Worm (Caenorhabditis elegans) whole organism, midembryonic: ENCODE data around the gene ZK829.3.

Experiments used
- T22C8.4 ChIP-seq: fragments of 200-800 bp; sonication (Bioruptor generic); IDR thresholded peaks from 2 replicates; pipeline ENCODE4 v1.3.6; 2022; ENCODE audit warnings: missing genetic modification characterization, missing compliant biosample characterization
- cog-1 ChIP-seq: sonication (generic microtip); optimal IDR thresholded peaks from 2 replicates; lab custom pipeline; 2016; ENCODE audit warnings: missing genetic modification characterization, missing compliant biosample characterization
- flt-1 ChIP-seq: fragments of 200-800 bp; sonication (Bioruptor generic); IDR thresholded peaks from 2 replicates; pipeline ENCODE4 v1.3.6; 2022; ENCODE audit warnings: missing genetic modification characterization, missing compliant biosample characterization
- med-1 ChIP-seq: sonication (generic microtip); optimal IDR thresholded peaks from 2 replicates; lab custom pipeline; 2017; ENCODE audit warnings: missing genetic modification characterization, mild to moderate bottlenecking, missing compliant biosample characterization, antibody characterized with exemption, missing genetic modification reagents; ENCODE audit not compliant: insufficient read depth
- ref-1 ChIP-seq: fragments of 200-800 bp; sonication (Bioruptor generic); conservative IDR thresholded peaks from 2 replicates; pipeline ENCODE4 v1.3.6; 2022; ENCODE audit warnings: missing genetic modification reagents, missing genetic modification characterization, missing compliant biosample characterization
- tab-1 ChIP-seq: fragments of 200-800 bp; sonication (Bioruptor generic); IDR thresholded peaks from 2 replicates; pipeline ENCODE4 v1.3.6; 2022; ENCODE audit warnings: missing genetic modification characterization, missing compliant biosample characterization
- ztf-23 ChIP-seq: fragments of 200-800 bp; sonication (Bioruptor generic); IDR thresholded peaks from 2 replicates; pipeline ENCODE4 v1.3.6; 2022; ENCODE audit warnings: missing genetic modification reagents, missing genetic modification characterization, missing compliant biosample characterization
- ztf-29 ChIP-seq: fragments of 200-800 bp; sonication (Bioruptor generic); IDR thresholded peaks from 2 replicates; pipeline ENCODE4 v1.3.6; 2022; ENCODE audit warnings: missing genetic modification reagents, missing genetic modification characterization, missing compliant biosample characterization

- no peak for TF ChIP-seq ztf-29 (GFP tag; lab: Robert Waterston, UW)
- no peak for TF ChIP-seq T22C8.4 (GFP tag; lab: Robert Waterston, UW)
- TF ChIP-seq med-1 (GFP tag; lab: Kevin White, UChicago), result no peak
- no peak for TF ChIP-seq ztf-23 (GFP tag; lab: Robert Waterston, UW)
- TF ChIP-seq tab-1 (GFP tag; lab: Robert Waterston, UW), result no peak
- TF ChIP-seq cog-1 (tag; lab: Kevin White, UChicago), result no peak
- no peak for TF ChIP-seq ref-1
- no peak for TF ChIP-seq flt-1 (GFP tag; lab: Robert Waterston, UW)
Observed at ce11 chrIV:11923074-11923473, 22.4 kb downstream of the ZK829.3 start, which contains the start of gene srlf-31.
